Fruit fly (Drosophila melanogaster) Kc167 (cell line): ENCODE results near the gene eIF3i.

Experiments
- Myc ChIP-seq: fragments of >200 bp; optimal IDR thresholded peaks from 2 replicates; lab custom pipeline; 2017; ENCODE audit warnings: missing external identifiers
- Sin3A ChIP-seq: fragments of >200 bp; optimal IDR thresholded peaks from 2 replicates; lab custom pipeline; 2018; ENCODE audit warnings: missing external identifiers
- h ChIP-seq: fragments of >200 bp; optimal IDR thresholded peaks from 3 replicates; lab custom pipeline; 2018; ENCODE audit warnings: missing external identifiers
- psq ChIP-seq: fragments of >200 bp; optimal IDR thresholded peaks from 2 replicates; lab custom pipeline; 2017; ENCODE audit warnings: missing external identifiers
- ttk ChIP-seq: sonication (Bioruptor generic); optimal IDR thresholded peaks from 2 replicates; lab custom pipeline; 2017; ENCODE audit warnings: missing external identifiers

DNA sequence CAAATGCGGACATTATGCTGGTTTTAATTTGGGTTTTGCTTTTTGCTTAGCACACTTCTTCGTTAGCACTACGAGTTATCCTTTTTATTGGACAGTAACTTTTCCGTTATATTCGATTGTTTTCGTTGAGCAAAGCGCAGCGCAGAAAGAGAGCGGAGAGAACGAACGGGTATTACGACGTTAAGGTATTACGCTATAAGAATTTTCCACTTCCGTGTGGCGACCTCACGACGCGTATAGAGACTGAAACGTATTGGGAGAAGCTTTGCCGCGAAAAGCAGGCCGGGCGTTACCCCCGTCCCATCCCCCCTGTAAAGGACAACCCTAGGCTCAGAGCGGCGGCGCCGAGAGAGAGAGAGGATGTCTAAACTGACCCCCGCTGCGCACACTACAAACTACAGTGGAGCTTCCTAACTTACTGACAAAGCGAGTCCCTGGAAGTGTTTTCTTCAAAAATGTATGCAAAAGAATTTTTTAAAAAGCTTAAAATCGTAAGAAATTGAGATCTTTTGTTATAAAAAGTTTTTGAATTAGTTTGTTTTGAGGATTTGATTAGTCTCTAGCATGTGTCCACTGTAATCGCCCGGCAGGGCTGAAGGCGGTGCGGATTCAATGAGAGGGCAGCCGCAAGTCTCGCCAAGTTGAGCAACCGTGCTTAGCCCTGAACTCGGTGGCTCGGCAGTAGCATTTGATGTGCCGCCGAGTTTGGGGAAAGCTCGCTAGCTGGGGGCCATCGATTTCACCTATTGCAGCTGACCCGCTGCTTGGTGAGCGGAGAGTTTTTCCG is 37.3 kb upstream of the eIF3i start:
- no peak for TF ChIP-seq Sin3A (lab: Kevin White, UChicago)
- TF ChIP-seq Myc (lab: Kevin White, UChicago), result no peak
- no peak for TF ChIP-seq ttk (lab: Kevin White, UChicago)
- TF ChIP-seq h (lab: Kevin White, UChicago), result no peak
- no peak for TF ChIP-seq psq (lab: Kevin White, UChicago)
